Fruit fly (Drosophila melanogaster) whole organism, embryonic: ENCODE measurements around the gene CG31468.
A peak's percentile ranks its signal among the peaks of the same experiment; 100 is the strongest.

Experiments used
- CG10321 ChIP-seq: fragments of 200-800 bp; sonication (Bioruptor generic); IDR thresholded peaks from 2 replicates; pipeline ENCODE4 v1.3.6; 2022; ENCODE audit warnings: missing biosample characterization, missing genetic modification characterization
- CG10959 ChIP-seq: fragments of 200-800 bp; sonication (Bioruptor generic); IDR thresholded peaks from 2 replicates; pipeline ENCODE4 v1.3.6; 2022; ENCODE audit warnings: missing biosample characterization, missing genetic modification characterization
- CG11093 ChIP-seq: fragments of 200-800 bp; sonication (Bioruptor generic); IDR thresholded peaks from 3 replicates; pipeline ENCODE4 v1.3.6; 2022; ENCODE audit warnings: missing biosample characterization, missing genetic modification characterization
- CG11456 ChIP-seq: fragments of 200-800 bp; sonication (Bioruptor generic); IDR thresholded peaks from 3 replicates; pipeline ENCODE4 v1.3.6; 2022; ENCODE audit warnings: missing biosample characterization, missing genetic modification characterization
- CG11504 ChIP-seq: fragments of 200-800 bp; sonication (Bioruptor generic); optimal IDR thresholded peaks from 3 replicates; lab custom pipeline; 2019; ENCODE audit warnings: missing biosample characterization, mild to moderate bottlenecking, missing genetic modification characterization, moderate library complexity
- CG12219 ChIP-seq: fragments of 200-800 bp; sonication (Bioruptor generic); optimal IDR thresholded peaks from 3 replicates; lab custom pipeline; 2018; ENCODE audit warnings: missing biosample characterization, mild to moderate bottlenecking, missing genetic modification characterization
- CG13296 ChIP-seq: fragments of 200-800 bp; sonication (Bioruptor generic); optimal IDR thresholded peaks from 3 replicates; lab custom pipeline; 2018; ENCODE audit warnings: missing biosample characterization, mild to moderate bottlenecking, missing genetic modification characterization
- CG13775 ChIP-seq: fragments of 200-800 bp; sonication (Bioruptor generic); optimal IDR thresholded peaks from 3 replicates; lab custom pipeline; 2017; ENCODE audit warnings: missing biosample characterization, mild to moderate bottlenecking, missing genetic modification characterization
- CG14050 ChIP-seq: fragments of 200-800 bp; sonication (Bioruptor generic); IDR thresholded peaks from 3 replicates; pipeline ENCODE4 v1.3.6; 2022; ENCODE audit warnings: missing biosample characterization, missing genetic modification characterization
- CG14860 ChIP-seq: fragments of 200-800 bp; sonication (Bioruptor generic); IDR thresholded peaks from 3 replicates; pipeline ENCODE4 v1.3.6; 2022; ENCODE audit warnings: missing biosample characterization, missing genetic modification characterization; ENCODE audit not compliant: partially characterized antibody
- CG1602 ChIP-seq: fragments of 200-800 bp; sonication (Bioruptor generic); optimal IDR thresholded peaks from 3 replicates; lab custom pipeline; 2016; ENCODE audit warnings: missing biosample characterization, missing genetic modification characterization
- CG2199 ChIP-seq: fragments of 200-800 bp; sonication (Bioruptor generic); IDR thresholded peaks from 3 replicates; pipeline ENCODE4 v1.3.6; 2022; ENCODE audit warnings: missing biosample characterization, missing genetic modification characterization
- CG2202 ChIP-seq: fragments of 200-800 bp; sonication (Bioruptor generic); optimal IDR thresholded peaks from 2 replicates; lab custom pipeline; 2018; ENCODE audit warnings: missing biosample characterization, mild to moderate bottlenecking, missing genetic modification characterization
- CG32767 ChIP-seq: fragments of 200-800 bp; sonication (Bioruptor generic); IDR thresholded peaks from 2 replicates; pipeline ENCODE4 v1.3.6; 2022; ENCODE audit warnings: missing biosample characterization, missing genetic modification characterization
- CG3838 ChIP-seq: fragments of 200-800 bp; sonication (Bioruptor generic); optimal IDR thresholded peaks from 3 replicates; lab custom pipeline; 2016; ENCODE audit warnings: missing biosample characterization, missing genetic modification characterization
- CG3847 ChIP-seq: fragments of 200-800 bp; sonication (Bioruptor generic); IDR thresholded peaks from 2 replicates; pipeline ENCODE4 v1.3.6; 2022; ENCODE audit warnings: missing biosample characterization, missing genetic modification characterization
- CG5953 ChIP-seq: fragments of 200-800 bp; sonication (Bioruptor generic); IDR thresholded peaks from 2 replicates; pipeline ENCODE4 v1.3.6; 2022; ENCODE audit warnings: missing biosample characterization, missing genetic modification characterization
- CG6654 ChIP-seq: fragments of 200-800 bp; sonication (Bioruptor generic); optimal IDR thresholded peaks from 2 replicates; lab custom pipeline; 2017; ENCODE audit warnings: missing biosample characterization, mild to moderate bottlenecking, missing genetic modification characterization
- CG6765 ChIP-seq: fragments of 200-800 bp; sonication (Bioruptor generic); optimal IDR thresholded peaks from 3 replicates; lab custom pipeline; 2017; ENCODE audit warnings: missing biosample characterization, mild to moderate bottlenecking, missing genetic modification characterization
- CG6854 ChIP-seq: fragments of 200-800 bp; sonication (Bioruptor generic); optimal IDR thresholded peaks from 3 replicates; lab custom pipeline; 2017; ENCODE audit warnings: missing biosample characterization, mild to moderate bottlenecking, missing genetic modification characterization
- CG7745 ChIP-seq: fragments of 200-800 bp; sonication (Bioruptor generic); optimal IDR thresholded peaks from 2 replicates; lab custom pipeline; 2018; ENCODE audit warnings: missing biosample characterization, mild to moderate bottlenecking, missing genetic modification characterization, moderate library complexity
- CG8281 ChIP-seq: fragments of 200-800 bp; sonication (Bioruptor generic); optimal IDR thresholded peaks from 2 replicates; lab custom pipeline; 2018; ENCODE audit warnings: missing biosample characterization, mild to moderate bottlenecking, missing genetic modification characterization, moderate library complexity
- CG8944 ChIP-seq: fragments of 200-800 bp; sonication (Bioruptor generic); optimal IDR thresholded peaks from 3 replicates; lab custom pipeline; 2016; ENCODE audit warnings: missing biosample characterization, missing genetic modification characterization
- CG9437 ChIP-seq: fragments of 200-800 bp; sonication (Bioruptor generic); optimal IDR thresholded peaks from 2 replicates; lab custom pipeline; 2018; ENCODE audit warnings: missing biosample characterization, mild to moderate bottlenecking, missing genetic modification characterization
- CoRest ChIP-seq: fragments of 200-800 bp; sonication (Bioruptor generic); optimal IDR thresholded peaks from 3 replicates; lab custom pipeline; 2018; ENCODE audit warnings: missing biosample characterization, mild to moderate bottlenecking, missing genetic modification characterization, moderate library complexity
- Dbx ChIP-seq: fragments of 200-800 bp; sonication (Bioruptor generic); IDR thresholded peaks from 3 replicates; pipeline ENCODE4 v1.3.6; 2022; ENCODE audit warnings: missing biosample characterization, missing genetic modification characterization
- Dfd ChIP-seq, 2 experiments: fragments of >200 bp; optimal IDR thresholded peaks; 2 replicates each; lab custom pipeline; 2017; ENCODE audit warnings: missing biosample characterization in 2 of 2, missing genetic modification characterization in 2 of 2
- GATAe ChIP-seq: fragments of 200-800 bp; sonication (Bioruptor generic); conservative IDR thresholded peaks from 2 replicates; pipeline ENCODE4 v1.3.6; 2022; ENCODE audit warnings: missing biosample characterization, missing genetic modification characterization
- HLH54F ChIP-seq: fragments of 200-800 bp; sonication (Bioruptor generic); optimal IDR thresholded peaks from 3 replicates; lab custom pipeline; 2016; ENCODE audit warnings: missing biosample characterization, missing genetic modification characterization
- Hey ChIP-seq: fragments of 200-800 bp; sonication (Bioruptor generic); optimal IDR thresholded peaks from 3 replicates; lab custom pipeline; 2018; ENCODE audit warnings: missing biosample characterization, mild to moderate bottlenecking, missing genetic modification characterization
- Hr51 ChIP-seq, 2 experiments: fragments of 200-800 bp; sonication (Bioruptor generic); optimal IDR thresholded peaks; 2 replicates in 1 of 2; 3 replicates in 1 of 2; lab custom pipeline; 2016 to 2018; ENCODE audit warnings: missing biosample characterization in 2 of 2, missing genetic modification characterization in 2 of 2, mild to moderate bottlenecking in 1 of 2, moderate library complexity in 1 of 2
- NC2α ChIP-seq: fragments of 200-800 bp; sonication (Bioruptor generic); optimal IDR thresholded peaks from 2 replicates; lab custom pipeline; 2016; ENCODE audit warnings: missing biosample characterization, missing genetic modification characterization
- aop ChIP-seq: fragments of 200-800 bp; sonication (Bioruptor generic); IDR thresholded peaks from 2 replicates; pipeline ENCODE4 v1.3.6; 2022; ENCODE audit warnings: missing biosample characterization, missing genetic modification characterization
- danr ChIP-seq: fragments of 200-800 bp; sonication (Bioruptor generic); IDR thresholded peaks from 2 replicates; pipeline ENCODE4 v1.3.6; 2022; ENCODE audit warnings: missing biosample characterization, missing genetic modification characterization
- ems ChIP-seq: fragments of 200-800 bp; sonication (Bioruptor generic); optimal IDR thresholded peaks from 3 replicates; lab custom pipeline; 2016; ENCODE audit warnings: missing biosample characterization, missing genetic modification characterization
- fd3F ChIP-seq: fragments of 200-800 bp; sonication (Bioruptor generic); optimal IDR thresholded peaks from 2 replicates; lab custom pipeline; 2018; ENCODE audit warnings: missing biosample characterization, mild to moderate bottlenecking, missing genetic modification characterization, moderate library complexity
- gcm ChIP-seq: fragments of 200-800 bp; sonication (Bioruptor generic); optimal IDR thresholded peaks from 2 replicates; lab custom pipeline; 2019; ENCODE audit warnings: missing biosample characterization, mild to moderate bottlenecking, missing genetic modification characterization, moderate library complexity
- gfzf ChIP-seq: fragments of 200-800 bp; sonication (Bioruptor generic); optimal IDR thresholded peaks from 2 replicates; lab custom pipeline; 2016; ENCODE audit warnings: missing biosample characterization, mild to moderate bottlenecking, missing genetic modification characterization, moderate library complexity
- gsb ChIP-seq: fragments of 200-800 bp; sonication (Bioruptor generic); IDR thresholded peaks from 2 replicates; pipeline ENCODE4 v1.3.6; 2022; ENCODE audit warnings: missing biosample characterization, missing genetic modification characterization
- klu ChIP-seq: fragments of 200-800 bp; sonication (Bioruptor generic); IDR thresholded peaks from 2 replicates; pipeline ENCODE4 v1.3.6; 2022; ENCODE audit warnings: missing biosample characterization, missing genetic modification characterization
- luna ChIP-seq: fragments of 200-800 bp; sonication (Bioruptor generic); optimal IDR thresholded peaks from 2 replicates; lab custom pipeline; 2016; ENCODE audit warnings: missing biosample characterization, missing genetic modification characterization
- mirr ChIP-seq: fragments of 200-800 bp; sonication (Bioruptor generic); optimal IDR thresholded peaks from 3 replicates; lab custom pipeline; 2018; ENCODE audit warnings: missing biosample characterization, mild to moderate bottlenecking, missing genetic modification characterization
- nau ChIP-seq: fragments of 200-800 bp; sonication (Bioruptor generic); optimal IDR thresholded peaks from 3 replicates; lab custom pipeline; 2017; ENCODE audit warnings: missing biosample characterization, mild to moderate bottlenecking, missing genetic modification characterization, missing genetic modification reagents
- pb ChIP-seq: fragments of 200-800 bp; sonication (Bioruptor generic); optimal IDR thresholded peaks from 3 replicates; lab custom pipeline; 2016; ENCODE audit warnings: missing biosample characterization, missing genetic modification characterization
- pnt ChIP-seq: fragments of 200-800 bp; sonication (Bioruptor generic); optimal IDR thresholded peaks from 3 replicates; lab custom pipeline; 2016; ENCODE audit warnings: missing biosample characterization, missing genetic modification characterization
- rib ChIP-seq: fragments of 200-800 bp; sonication (Bioruptor generic); IDR thresholded peaks from 2 replicates; pipeline ENCODE4 v1.3.6; 2022; ENCODE audit warnings: missing biosample characterization, missing genetic modification characterization
- shn ChIP-seq: fragments of 200-800 bp; sonication (Bioruptor generic); optimal IDR thresholded peaks from 3 replicates; lab custom pipeline; 2016; ENCODE audit warnings: missing biosample characterization, missing genetic modification characterization
- sr ChIP-seq: fragments of 200-800 bp; sonication (Bioruptor generic); IDR thresholded peaks from 3 replicates; pipeline ENCODE4 v1.3.6; 2022; ENCODE audit warnings: missing biosample characterization, missing genetic modification characterization
- tna ChIP-seq: fragments of 200-800 bp; sonication (Bioruptor generic); IDR thresholded peaks from 2 replicates; pipeline ENCODE4 v1.3.6; 2022; ENCODE audit warnings: missing biosample characterization, missing genetic modification characterization; ENCODE audit not compliant: partially characterized antibody
- ttk ChIP-seq: fragments of 200-800 bp; sonication (Bioruptor generic); IDR thresholded peaks from 2 replicates; pipeline ENCODE4 v2.1.2; 2022; ENCODE audit warnings: missing biosample characterization, missing genetic modification characterization
- vnd ChIP-seq: fragments of 200-800 bp; sonication (Bioruptor generic); IDR thresholded peaks from 3 replicates; pipeline ENCODE4 v1.3.6; 2022; ENCODE audit warnings: missing biosample characterization, missing genetic modification characterization; ENCODE audit not compliant: partially characterized antibody
- wor ChIP-seq: fragments of 200-800 bp; sonication (Bioruptor generic); IDR thresholded peaks from 2 replicates; pipeline ENCODE4 v1.3.6; 2022; ENCODE audit warnings: missing biosample characterization, missing genetic modification characterization

Gene CG31468

DNA sequence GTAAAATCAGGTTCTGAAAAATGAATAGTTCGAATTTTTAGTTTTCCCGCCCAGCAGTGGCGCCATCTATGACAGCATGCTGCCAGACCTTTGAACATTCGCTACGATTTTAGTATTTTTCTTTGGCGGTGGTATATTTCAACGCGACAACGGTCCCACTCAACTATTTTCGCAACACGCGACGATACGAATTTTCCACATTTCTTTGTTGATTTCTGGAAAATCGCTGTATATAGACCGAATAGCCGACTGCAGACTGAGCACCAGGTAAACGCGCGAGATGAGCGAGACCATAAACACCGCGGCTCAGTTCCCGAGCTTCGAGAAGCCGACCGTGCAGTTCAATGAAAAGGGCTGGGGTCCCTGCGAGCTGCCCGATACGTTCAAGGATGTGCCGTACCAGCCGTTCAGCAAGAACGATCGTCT lies 20.2 kb downstream of the CG31468 start, which contains the start of gene eIF3d1 (continued):
- no peak for TF ChIP-seq vnd (GFP tag; lab: Robert Waterston, UW)
- no peak for TF ChIP-seq CG6765 (GFP tag; lab: Kevin White, UChicago)
- TF ChIP-seq CG14050 (GFP tag; lab: Robert Waterston, UW), result no peak
- peak; percentile 8 for TF ChIP-seq ems (GFP tag; lab: Kevin White, UChicago)
- 0 out of 2 replicates have a peak, but pooled peaks have one; percentile 17 for TF ChIP-seq CG32767 (GFP tag; lab: Robert Waterston, UW)
- no peak for TF ChIP-seq luna
- no peak for TF ChIP-seq nau (GFP tag; lab: Kevin White, UChicago)
- no peak for TF ChIP-seq CG6854
- TF ChIP-seq gcm (GFP tag; lab: Kevin White, UChicago), result no peak
- TF ChIP-seq Dbx (GFP tag; lab: Robert Waterston, UW), result no peak
- TF ChIP-seq CG14860 (GFP tag; lab: Robert Waterston, UW), result no peak
- no peak for TF ChIP-seq CG8281 (tag; lab: Kevin White, UChicago)
- peak; percentile 88 for TF ChIP-seq CG3847 (GFP tag; lab: Robert Waterston, UW)
- TF ChIP-seq CG11093 (GFP tag; lab: Robert Waterston, UW), result no peak
- TF ChIP-seq NC2α, result no peak
- no peak for TF ChIP-seq tna (GFP tag; lab: Robert Waterston, UW)
- no peak for TF ChIP-seq HLH54F (GFP tag; lab: Kevin White, UChicago)
- TF ChIP-seq CG13775, result no peak
- no peak for TF ChIP-seq CG2202 (tag; lab: Kevin White, UChicago)
- no peak for TF ChIP-seq Dfd (GFP tag; optimal IDR thresholded peaks at IDR 0.05; lab: Kevin White, UChicago)
- no peak for TF ChIP-seq shn (GFP tag; lab: Kevin White, UChicago)
- TF ChIP-seq CG5953, result no peak
- peak; percentile 53 for TF ChIP-seq CoRest
- TF ChIP-seq GATAe (GFP tag; lab: Robert Waterston, UW), result no peak
- no peak for TF ChIP-seq CG11456 (GFP tag; lab: Robert Waterston, UW)
- no peak for TF ChIP-seq CG6654
- TF ChIP-seq Hey (tag; lab: Kevin White, UChicago), result no peak
- TF ChIP-seq rib (GFP tag; lab: Robert Waterston, UW), result peak; percentile 84
- TF ChIP-seq CG11504, result no peak
- TF ChIP-seq klu (GFP tag; lab: Robert Waterston, UW), result no peak
- no peak for TF ChIP-seq mirr (GFP tag; lab: Kevin White, UChicago)
- no peak for TF ChIP-seq fd3F (GFP tag; lab: Kevin White, UChicago)
- TF ChIP-seq sr (GFP tag; lab: Robert Waterston, UW), result no peak
- TF ChIP-seq pnt (GFP tag; lab: Kevin White, UChicago), result peak; percentile 6
- TF ChIP-seq CG9437 (GFP tag; lab: Kevin White, UChicago), result no peak
- no peak for TF ChIP-seq CG10959 (GFP tag; lab: Robert Waterston, UW)
- no peak for TF ChIP-seq CG10321 (GFP tag; lab: Robert Waterston, UW)
- no peak for TF ChIP-seq danr
- TF ChIP-seq CG1602, result peak; percentile 2
- no peak for TF ChIP-seq CG13296 (GFP tag; lab: Kevin White, UChicago)
- TF ChIP-seq ttk (GFP tag; lab: Robert Waterston, UW), result no peak
- TF ChIP-seq wor, result no peak
- no peak for TF ChIP-seq CG7745
- no peak for TF ChIP-seq pb (GFP tag; lab: Kevin White, UChicago)
- TF ChIP-seq CG8944 (GFP tag; lab: Kevin White, UChicago), result no peak
- TF ChIP-seq gfzf (GFP tag; lab: Kevin White, UChicago), result peak; percentile 89
- TF ChIP-seq CG2199 (GFP tag; lab: Robert Waterston, UW), result no peak
- no peak for TF ChIP-seq CG3838 (GFP tag; lab: Kevin White, UChicago)
- TF ChIP-seq aop (GFP tag; lab: Robert Waterston, UW), result no peak
- TF ChIP-seq gsb (GFP tag; lab: Robert Waterston, UW), result no peak
- no peak for TF ChIP-seq Hr51 (GFP tag; optimal IDR thresholded peaks at IDR 0.05; lab: Kevin White, UChicago)
- TF ChIP-seq CG12219 (GFP tag; lab: Kevin White, UChicago), result no peak
